Worm (Caenorhabditis elegans) whole organism, midembryonic: ENCODE measurements around the gene skr-15.

Source experiments
- cog-1 ChIP-seq: sonication (generic microtip); optimal IDR thresholded peaks from 2 replicates; lab custom pipeline; 2016; ENCODE audit warnings: missing genetic modification characterization, missing compliant biosample characterization
- klf-2 ChIP-seq: fragments of 200-800 bp; sonication (Bioruptor generic); conservative IDR thresholded peaks from 2 replicates; pipeline ENCODE4 v1.3.6; 2022; ENCODE audit warnings: missing genetic modification reagents, missing genetic modification characterization, missing compliant biosample characterization
- ztf-23 ChIP-seq: fragments of 200-800 bp; sonication (Bioruptor generic); IDR thresholded peaks from 2 replicates; pipeline ENCODE4 v1.3.6; 2022; ENCODE audit warnings: missing genetic modification reagents, missing genetic modification characterization, missing compliant biosample characterization

- TF ChIP-seq cog-1 (no peak), klf-2 (GFP tag; lab: Robert Waterston, UW) (no peak), ztf-23 (GFP tag; lab: Robert Waterston, UW) (no peak)
These were observed 12.0 kb downstream of the skr-15 start, which contains the start of gene oac-4 for ce11 chrII:3835915-3836314.
